Fruit fly (Drosophila melanogaster) whole organism, wandering third instar larva: ENCODE data around the gene CG4968.
A peak's percentile ranks its signal among the peaks of the same experiment; 100 is the strongest.

Experiments
- CG32264 ChIP-seq: fragments of 200-800 bp; sonication (Bioruptor generic); optimal IDR thresholded peaks from 2 replicates; lab custom pipeline; 2016; ENCODE audit warnings: missing biosample characterization, missing genetic modification characterization
- CG9705 ChIP-seq: fragments of 200-800 bp; sonication (Bioruptor generic); optimal IDR thresholded peaks from 2 replicates; lab custom pipeline; 2018; ENCODE audit warnings: missing biosample characterization, mild to moderate bottlenecking, missing genetic modification characterization
- CrebA ChIP-seq: fragments of 200-800 bp; sonication (Bioruptor generic); optimal IDR thresholded peaks from 2 replicates; lab custom pipeline; 2016; ENCODE audit warnings: missing biosample characterization, mild to moderate bottlenecking, missing genetic modification characterization, borderline replicate concordance
- Dfd ChIP-seq: fragments of >200 bp; optimal IDR thresholded peaks from 2 replicates; lab custom pipeline; 2017; ENCODE audit warnings: missing biosample characterization, missing genetic modification characterization
- Dif ChIP-seq: fragments of 200-275, 200-300 bp; sonication (Bioruptor generic); optimal IDR thresholded peaks from 2 replicates; lab custom pipeline; 2018; ENCODE audit warnings: missing biosample characterization, missing genetic modification characterization; ENCODE audit not compliant: partially characterized antibody
- HLH106 ChIP-seq: fragments of 200-800 bp; optimal IDR thresholded peaks from 3 replicates; lab custom pipeline; 2019; ENCODE audit warnings: missing biosample characterization, mild to moderate bottlenecking, missing genetic modification characterization, moderate library complexity
- Hnf4 ChIP-seq: fragments of 200-800 bp; sonication (Bioruptor generic); optimal IDR thresholded peaks from 2 replicates; lab custom pipeline; 2016; ENCODE audit warnings: missing biosample characterization, mild to moderate bottlenecking, missing genetic modification characterization
- Hr78 ChIP-seq: fragments of >200 bp; optimal IDR thresholded peaks from 2 replicates; lab custom pipeline; 2017; ENCODE audit warnings: missing biosample characterization, missing genetic modification characterization
- Hr83 ChIP-seq: fragments of 200-300 bp; sonication (Bioruptor generic); optimal IDR thresholded peaks from 2 replicates; lab custom pipeline; 2016; ENCODE audit warnings: missing biosample characterization, mild to moderate bottlenecking, missing genetic modification characterization, moderate library complexity; ENCODE audit not compliant: poor library complexity, severe bottlenecking
- Jra ChIP-seq: sonication (Bioruptor generic); optimal IDR thresholded peaks from 2 replicates; lab custom pipeline; 2016; ENCODE audit warnings: missing biosample characterization, missing genetic modification characterization
- Mio ChIP-seq: sonication (Bioruptor generic); optimal IDR thresholded peaks from 2 replicates; lab custom pipeline; 2016; ENCODE audit warnings: missing biosample characterization, missing genetic modification characterization
- Myc ChIP-seq: fragments of >200 bp; optimal IDR thresholded peaks from 2 replicates; lab custom pipeline; 2017
- N ChIP-seq: fragments of >200 bp; optimal IDR thresholded peaks from 2 replicates; lab custom pipeline; 2018; ENCODE audit warnings: missing biosample characterization, missing external identifiers, missing genetic modification characterization
- OdsH ChIP-seq: fragments of 200-800 bp; sonication (Bioruptor generic); optimal IDR thresholded peaks from 2 replicates; lab custom pipeline; 2016; ENCODE audit warnings: missing biosample characterization, mild to moderate bottlenecking, missing genetic modification characterization
- Rel ChIP-seq, 2 experiments: fragments of 200-800 bp; sonication (Bioruptor generic) in 1 of 2; optimal IDR thresholded peaks; 2 replicates in 1 of 2; 3 replicates in 1 of 2; lab custom pipeline; 2016 to 2019; ENCODE audit warnings: mild to moderate bottlenecking in 2 of 2, missing biosample characterization in 2 of 2, missing genetic modification characterization in 2 of 2, moderate library complexity in 1 of 2
- Sp1 ChIP-seq: fragments of 200-800 bp; sonication (Bioruptor generic); optimal IDR thresholded peaks from 3 replicates; lab custom pipeline; 2019; ENCODE audit warnings: missing biosample characterization, mild to moderate bottlenecking, missing genetic modification characterization, moderate library complexity
- br ChIP-seq: fragments of 200-800 bp; sonication (Bioruptor generic); optimal IDR thresholded peaks from 2 replicates; lab custom pipeline; 2016; ENCODE audit warnings: missing biosample characterization, missing genetic modification characterization
- dl ChIP-seq, 2 experiments: fragments of 175-275, 200-275 bp in 1 of 2; fragments of 200-275 bp in 1 of 2; sonication (Bioruptor generic); optimal IDR thresholded peaks; lab custom pipeline; 2018; ENCODE audit warnings: mild to moderate bottlenecking in 2 of 2, missing biosample characterization in 2 of 2, missing genetic modification characterization in 2 of 2, moderate library complexity in 2 of 2; ENCODE audit not compliant: partially characterized antibody in 2 of 2, insufficient read depth in 1 of 2
- dmrt93B ChIP-seq: fragments of 200-800 bp; sonication (Bioruptor generic); optimal IDR thresholded peaks from 2 replicates; lab custom pipeline; 2018; ENCODE audit warnings: missing biosample characterization, mild to moderate bottlenecking, missing genetic modification characterization
- dsf ChIP-seq: sonication (Bioruptor generic); optimal IDR thresholded peaks from 2 replicates; lab custom pipeline; 2016; ENCODE audit warnings: missing biosample characterization, missing genetic modification characterization, borderline replicate concordance
- ey ChIP-seq: fragments of 200-800 bp; sonication (Bioruptor generic); optimal IDR thresholded peaks from 2 replicates; lab custom pipeline; 2016; ENCODE audit warnings: missing biosample characterization, missing genetic modification characterization
- foxo ChIP-seq, 2 experiments: fragments of 200-800 bp; sonication (Bioruptor generic); optimal IDR thresholded peaks; 2 replicates in 1 of 2; 3 replicates in 1 of 2; lab custom pipeline; 2016 to 2017; ENCODE audit warnings: missing biosample characterization in 2 of 2, missing genetic modification characterization in 2 of 2
- fru ChIP-seq: fragments of 200-800 bp; sonication (Bioruptor generic); optimal IDR thresholded peaks from 3 replicates; lab custom pipeline; 2016; ENCODE audit warnings: missing biosample characterization, mild to moderate bottlenecking, missing genetic modification characterization
- h ChIP-seq: fragments of 200-800 bp; sonication (Bioruptor generic); optimal IDR thresholded peaks from 3 replicates; lab custom pipeline; 2016; ENCODE audit warnings: missing biosample characterization, mild to moderate bottlenecking, missing genetic modification characterization
- jim ChIP-seq: fragments of 175-275, 200-325 bp; sonication (Bioruptor generic); optimal IDR thresholded peaks from 2 replicates; lab custom pipeline; 2016; ENCODE audit warnings: missing biosample characterization, mild to moderate bottlenecking, missing genetic modification characterization
- lola ChIP-seq: fragments of >200 bp; optimal IDR thresholded peaks from 2 replicates; lab custom pipeline; 2017; ENCODE audit warnings: missing biosample characterization, missing genetic modification characterization
- psq ChIP-seq: fragments of 200-800 bp; sonication (Bioruptor generic); optimal IDR thresholded peaks from 3 replicates; lab custom pipeline; 2017; ENCODE audit warnings: missing biosample characterization, mild to moderate bottlenecking, missing genetic modification characterization, moderate library complexity
- rgr ChIP-seq: fragments of 200-800 bp; sonication (Bioruptor generic); optimal IDR thresholded peaks from 3 replicates; lab custom pipeline; 2016; ENCODE audit warnings: missing biosample characterization, mild to moderate bottlenecking, missing genetic modification characterization
- sage ChIP-seq: fragments of 200-800 bp; sonication (Bioruptor generic); optimal IDR thresholded peaks from 2 replicates; lab custom pipeline; 2016; ENCODE audit warnings: missing biosample characterization, mild to moderate bottlenecking, missing genetic modification characterization
- sv ChIP-seq: fragments of 200-800 bp; sonication (Bioruptor generic); optimal IDR thresholded peaks from 3 replicates; lab custom pipeline; 2016; ENCODE audit warnings: missing biosample characterization, missing genetic modification characterization
- tai ChIP-seq: sonication (Bioruptor generic); optimal IDR thresholded peaks from 2 replicates; lab custom pipeline; 2016; ENCODE audit warnings: missing biosample characterization, missing genetic modification characterization
- usp ChIP-seq: fragments of >200 bp; optimal IDR thresholded peaks from 2 replicates; lab custom pipeline; 2017; ENCODE audit warnings: missing biosample characterization, missing genetic modification characterization
- woc ChIP-seq: sonication (Bioruptor generic); optimal IDR thresholded peaks from 2 replicates; lab custom pipeline; 2016; ENCODE audit warnings: missing biosample characterization, mild to moderate bottlenecking, missing genetic modification characterization

Gene CG4968

DNA sequence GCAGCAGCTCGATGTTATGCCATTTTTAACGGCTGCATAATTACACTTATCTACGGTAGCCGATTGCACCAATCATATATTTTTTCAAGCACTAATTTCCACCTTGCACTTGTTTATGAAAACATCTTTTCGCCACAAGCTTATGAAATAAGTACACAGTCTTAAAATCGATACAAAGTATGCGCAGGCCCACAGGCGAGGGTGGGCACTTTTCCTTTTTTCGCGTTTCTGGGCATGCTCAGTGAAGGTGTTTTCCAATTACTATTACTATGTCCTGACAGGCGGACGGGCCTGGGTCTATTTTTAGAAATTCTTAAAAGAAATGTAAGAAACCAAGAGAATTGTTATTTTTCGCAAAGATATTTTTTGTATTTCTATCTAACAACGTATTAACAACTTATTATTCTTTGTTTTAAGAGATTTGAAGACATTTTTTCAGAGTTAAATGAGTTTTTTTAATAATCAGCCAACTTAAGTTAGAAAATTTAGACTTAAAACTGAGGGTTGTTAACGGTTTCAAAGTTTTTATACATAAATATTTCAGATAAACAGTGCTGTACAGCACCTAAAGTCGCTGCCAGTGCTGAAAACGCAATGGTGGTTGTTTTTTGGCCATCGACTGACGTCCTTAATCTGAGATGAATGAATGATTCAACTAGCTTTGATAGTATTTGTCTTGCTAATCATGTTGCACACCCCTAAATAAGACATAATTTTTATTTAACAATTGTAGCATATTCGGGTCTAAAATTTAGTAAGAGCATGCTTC is 4.1 kb downstream of the CG4968 start, which contains the start of gene Cdk5alpha:
Cdk5alpha (minus strand) TSS at position 343 of the 769 bp plus-strand sequence.
- TF ChIP-seq Hnf4 (GFP tag; lab: Kevin White, UChicago) = peak; percentile 33
- TF ChIP-seq Dfd (GFP tag; lab: Kevin White, UChicago) = no peak
- peak; percentile 59 for TF ChIP-seq tai (GFP tag; lab: Kevin White, UChicago)
- no peak for TF ChIP-seq rgr
- TF ChIP-seq psq (GFP tag; lab: Kevin White, UChicago) = no peak
- TF ChIP-seq woc (GFP tag; lab: Kevin White, UChicago) = no peak
- TF ChIP-seq Hr83 = peak; percentile 6
- no peak for TF ChIP-seq br (GFP tag; lab: Kevin White, UChicago)
- TF ChIP-seq sage = no peak
- TF ChIP-seq lola (GFP tag; lab: Kevin White, UChicago) = no peak
- TF ChIP-seq OdsH (GFP tag; lab: Kevin White, UChicago) = no peak
- no peak for TF ChIP-seq N (GFP tag; lab: Kevin White, UChicago)
- TF ChIP-seq dl (GFP tag; optimal IDR thresholded peaks at IDR 0.05; lab: Kevin White, UChicago; ENCODE audit: insufficient read depth in 1 of 2, partially characterized antibody in 2 of 2) = no peak
- no peak for TF ChIP-seq dmrt93B (GFP tag; lab: Kevin White, UChicago)
- no peak for TF ChIP-seq CG32264 (GFP tag; lab: Kevin White, UChicago)
- TF ChIP-seq dsf = no peak
- TF ChIP-seq, all 38 proteins: peak for 3

DNA sequence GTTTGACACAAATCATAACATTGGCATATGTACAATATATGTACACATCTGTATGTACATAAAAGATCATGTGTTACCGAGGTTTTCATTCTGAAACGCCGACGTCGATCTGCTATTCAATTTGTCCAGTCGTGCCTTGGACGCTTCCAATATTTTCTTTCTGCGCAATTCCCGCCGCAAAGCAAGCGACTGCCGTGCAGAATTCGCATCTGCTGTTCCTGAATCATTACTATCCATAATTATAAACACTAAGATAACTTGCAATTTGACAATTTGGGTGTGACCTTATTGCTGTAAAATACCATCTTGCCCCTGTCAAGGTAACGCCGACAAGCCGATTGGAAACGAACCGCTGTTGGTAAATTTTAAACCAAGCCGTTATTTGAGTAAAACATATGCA is 5.1 kb downstream of the CG4968 start:
- no peak for TF ChIP-seq dl (GFP tag; optimal IDR thresholded peaks at IDR 0.05; lab: Kevin White, UChicago; ENCODE audit: insufficient read depth in 1 of 2, partially characterized antibody in 2 of 2)
- no peak for TF ChIP-seq usp (GFP tag; lab: Kevin White, UChicago)
- TF ChIP-seq Myc = peak; percentile 10
- TF ChIP-seq tai (GFP tag; lab: Kevin White, UChicago) = peak; percentile 1
- TF ChIP-seq sage = peak; percentile 47
- no peak for TF ChIP-seq ey (GFP tag; lab: Kevin White, UChicago)

DNA sequence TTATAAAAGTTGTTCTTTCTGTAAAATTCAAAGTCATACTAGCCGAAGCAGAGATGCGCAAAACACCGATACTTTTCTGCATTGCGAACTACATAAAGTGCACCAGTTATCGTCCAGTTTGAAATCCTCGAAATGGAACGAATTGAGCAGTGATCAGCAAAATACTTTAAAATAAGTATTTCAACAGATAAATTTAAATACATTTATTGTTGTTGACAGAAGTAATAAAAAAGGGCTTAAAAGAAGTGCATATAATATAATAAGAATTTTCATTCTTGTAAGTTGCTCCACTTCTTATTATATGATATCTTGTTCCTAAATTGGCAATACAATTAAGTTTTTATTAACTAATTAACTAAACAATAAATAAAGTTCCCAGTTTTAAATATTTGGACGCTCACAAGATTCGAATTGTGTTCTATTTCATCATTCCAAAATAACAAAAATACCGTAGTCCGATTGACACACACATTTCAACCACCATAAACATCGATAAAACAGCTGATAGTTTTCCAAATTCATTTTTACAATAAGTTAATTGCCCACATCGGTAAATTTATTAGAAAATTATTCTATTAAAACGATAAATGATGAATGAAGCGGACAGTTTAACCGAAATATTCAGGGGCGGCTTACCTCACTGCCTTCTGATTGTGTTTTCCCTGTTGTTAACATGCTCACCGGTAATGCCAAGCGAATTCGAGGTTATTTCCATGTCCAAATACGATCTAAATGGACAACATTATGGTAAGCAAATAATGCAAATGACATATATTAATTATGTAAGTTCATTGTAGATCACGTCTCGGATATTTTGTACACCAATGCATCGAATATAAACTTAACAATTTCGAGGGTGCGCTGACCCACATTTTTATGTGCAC is 7.8 kb downstream of the CG4968 start, which contains the start of the genes Usp14 and CG4972:
Usp14 (minus strand) TSS at position 70 of the 884 bp plus-strand sequence.
CG4972 (plus strand) TSS at position 466 of the 884 bp plus-strand sequence.
- TF ChIP-seq sage (no peak), woc (GFP tag; lab: Kevin White, UChicago) (peak; percentile 69), HLH106 (tag; lab: Kevin White, UChicago) (peak; percentile 8)
- TF ChIP-seq, all 38 proteins: peak for 2

DNA sequence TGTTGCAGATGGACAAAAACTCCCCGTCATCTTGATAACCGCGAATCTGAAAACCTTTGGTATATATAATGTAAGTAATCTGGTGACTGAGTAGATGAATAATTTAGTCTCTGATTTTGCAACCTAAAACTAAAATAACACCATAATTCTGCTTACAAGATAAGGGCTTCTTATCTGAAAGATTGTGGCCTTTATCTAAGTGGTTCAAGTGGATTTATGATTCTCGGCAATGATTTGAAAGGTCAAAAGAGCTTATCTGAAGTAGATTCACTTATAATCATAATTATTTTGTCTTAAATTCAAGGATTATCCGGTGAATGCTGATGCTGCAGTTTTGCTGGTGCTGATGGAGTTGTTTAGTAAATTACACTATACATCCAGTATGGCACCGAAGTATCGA is 9.2 kb downstream of the CG4968 start:
- TF ChIP-seq fru (GFP tag; lab: Kevin White, UChicago) (no peak), woc (GFP tag; lab: Kevin White, UChicago) (no peak), HLH106 (tag; lab: Kevin White, UChicago) (no peak), usp (GFP tag; lab: Kevin White, UChicago) (no peak), rgr (no peak), CG32264 (GFP tag; lab: Kevin White, UChicago) (no peak), sv (no peak), Rel (GFP tag; optimal IDR thresholded peaks at IDR 0.05; lab: Kevin White, UChicago) (no peak), Rel (tag; optimal IDR thresholded peaks at IDR 0.05; lab: Kevin White, UChicago) (no peak), dmrt93B (GFP tag; lab: Kevin White, UChicago) (no peak), OdsH (GFP tag; lab: Kevin White, UChicago) (no peak), Dfd (GFP tag; lab: Kevin White, UChicago) (no peak), Hr78 (GFP tag; lab: Kevin White, UChicago) (no peak), Jra (GFP tag; lab: Kevin White, UChicago) (no peak)
- TF ChIP-seq, all 38 proteins: peak for 0

DNA sequence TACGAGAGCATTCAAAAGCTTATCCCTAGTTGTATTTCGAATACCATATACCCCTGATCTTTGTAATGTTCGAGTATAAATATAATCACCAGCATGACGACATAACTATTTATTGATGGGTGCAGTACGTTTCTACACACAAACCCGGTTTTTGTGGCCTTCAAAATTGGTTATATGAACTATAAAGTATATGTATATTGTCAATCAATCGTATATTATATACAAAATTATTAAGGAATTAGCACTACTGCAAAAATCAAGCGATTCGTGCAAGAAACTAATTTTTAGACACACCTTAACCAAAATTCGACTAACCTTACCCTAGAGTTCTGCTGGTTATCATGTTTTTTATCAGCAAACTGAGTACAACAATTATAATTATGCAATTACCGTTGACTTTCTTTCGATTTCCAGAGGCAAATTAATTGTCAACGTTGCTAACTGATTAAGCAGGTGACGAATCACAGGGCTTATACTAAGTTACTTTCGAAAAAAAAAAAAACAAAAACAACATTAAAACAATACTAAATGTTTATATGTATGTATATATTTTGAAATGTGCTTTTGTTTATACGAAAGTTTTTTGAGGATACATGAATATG is 13.6 kb downstream of the CG4968 start:
- TF ChIP-seq HLH106 (tag; lab: Kevin White, UChicago) = no peak
- no peak for TF ChIP-seq Rel (GFP tag; optimal IDR thresholded peaks at IDR 0.05; lab: Kevin White, UChicago)
- no peak for TF ChIP-seq Rel (tag; optimal IDR thresholded peaks at IDR 0.05; lab: Kevin White, UChicago)
- no peak for TF ChIP-seq foxo (GFP tag; optimal IDR thresholded peaks at IDR 0.05; lab: Kevin White, UChicago)
- no peak for TF ChIP-seq Mio (GFP tag; lab: Kevin White, UChicago)
- no peak for TF ChIP-seq Hr78 (GFP tag; lab: Kevin White, UChicago)
- TF ChIP-seq Dif (GFP tag; lab: Kevin White, UChicago) = no peak
- TF ChIP-seq Jra (GFP tag; lab: Kevin White, UChicago) = no peak
- no peak for TF ChIP-seq rgr
- TF ChIP-seq CG9705 (GFP tag; lab: Kevin White, UChicago) = no peak
- TF ChIP-seq N (GFP tag; lab: Kevin White, UChicago) = no peak
- no peak for TF ChIP-seq Hnf4 (GFP tag; lab: Kevin White, UChicago)
- TF ChIP-seq Sp1 (GFP tag; lab: Kevin White, UChicago) = no peak
- no peak for TF ChIP-seq jim
- no peak for TF ChIP-seq Hr83
- no peak for TF ChIP-seq CrebA (GFP tag; lab: Kevin White, UChicago)
- TF ChIP-seq h = no peak
